Worm (Caenorhabditis elegans) whole organism, mixed stage, embryonic: Measurements from ENCODE around the gene K09E9.7.
A peak's percentile ranks its signal among the peaks of the same experiment; 100 is the strongest.

Experiments
- M03D4.4 ChIP-seq: sonication (generic microtip); optimal IDR thresholded peaks from 2 replicates; lab custom pipeline; 2017; ENCODE audit warnings: mild to moderate bottlenecking, missing genetic modification characterization, missing compliant biosample characterization
- blmp-1 ChIP-seq: fragments of 150-350 bp; optimal IDR thresholded peaks from 2 replicates; lab custom pipeline; 2014; ENCODE audit warnings: missing biosample characterization, missing genetic modification characterization
- ceh-43 ChIP-seq: fragments of 200-800 bp; sonication (Bioruptor generic); optimal IDR thresholded peaks from 2 replicates; lab custom pipeline; 2018; ENCODE audit warnings: mild to moderate bottlenecking, missing genetic modification characterization, moderate library complexity, missing compliant biosample characterization
- ces-1 ChIP-seq: fragments of 150-350 bp; optimal IDR thresholded peaks from 2 replicates; lab custom pipeline; 2014; ENCODE audit warnings: missing biosample characterization, missing genetic modification reagents, missing genetic modification characterization
- cnd-1 ChIP-seq: fragments of 200-800 bp; sonication (Bioruptor generic); optimal IDR thresholded peaks from 2 replicates; lab custom pipeline; 2018; ENCODE audit warnings: mild to moderate bottlenecking, missing genetic modification characterization, missing compliant biosample characterization
- drap-1 ChIP-seq: fragments of 200-800 bp; sonication (Bioruptor generic); optimal IDR thresholded peaks from 3 replicates; lab custom pipeline; 2018; ENCODE audit warnings: mild to moderate bottlenecking, missing genetic modification characterization, missing compliant biosample characterization
- elt-1 ChIP-seq: sonication (generic microtip); optimal IDR thresholded peaks from 2 replicates; lab custom pipeline; 2017; ENCODE audit warnings: missing genetic modification characterization, mild to moderate bottlenecking, missing compliant biosample characterization, antibody characterized with exemption, moderate library complexity, borderline replicate concordance; ENCODE audit not compliant: insufficient read depth
- elt-3 ChIP-seq: fragments of 150-350 bp; optimal IDR thresholded peaks from 2 replicates; lab custom pipeline; 2014; ENCODE audit warnings: missing biosample characterization, missing genetic modification characterization
- flh-1 ChIP-seq: fragments of 200-800 bp; sonication (Bioruptor generic); optimal IDR thresholded peaks from 2 replicates; lab custom pipeline; 2018; ENCODE audit warnings: mild to moderate bottlenecking, missing genetic modification characterization, moderate library complexity, missing compliant biosample characterization
- ham-2 ChIP-seq: fragments of 200-800 bp; sonication (Bioruptor generic); optimal IDR thresholded peaks from 2 replicates; lab custom pipeline; 2018; ENCODE audit warnings: mild to moderate bottlenecking, missing genetic modification characterization, missing compliant biosample characterization
- hlh-1 ChIP-seq: fragments of 150-350 bp; optimal IDR thresholded peaks from 2 replicates; lab custom pipeline; 2014; ENCODE audit warnings: missing biosample characterization, missing genetic modification reagents, missing genetic modification characterization
- lin-13 ChIP-seq: fragments of 150-350 bp; optimal IDR thresholded peaks from 2 replicates; lab custom pipeline; 2014; ENCODE audit warnings: missing biosample characterization, missing genetic modification characterization
- lin-32 ChIP-seq: fragments of 200-800 bp; sonication (Bioruptor generic); optimal IDR thresholded peaks from 2 replicates; lab custom pipeline; 2018; ENCODE audit warnings: mild to moderate bottlenecking, missing genetic modification characterization, missing compliant biosample characterization
- lsy-2 ChIP-seq: fragments of 150-350 bp; optimal IDR thresholded peaks from 2 replicates; lab custom pipeline; 2014; ENCODE audit warnings: missing biosample characterization, missing genetic modification characterization
- mab-5 ChIP-seq: fragments of 150-350 bp; optimal IDR thresholded peaks from 2 replicates; lab custom pipeline; 2014; ENCODE audit warnings: missing biosample characterization, missing genetic modification characterization
- mls-2 ChIP-seq: sonication (generic microtip); optimal IDR thresholded peaks from 2 replicates; lab custom pipeline; 2016; ENCODE audit warnings: mild to moderate bottlenecking, missing genetic modification characterization, moderate library complexity, missing compliant biosample characterization
- nhr-12 ChIP-seq: fragments of 150-350 bp; optimal IDR thresholded peaks from 2 replicates; lab custom pipeline; 2014; ENCODE audit warnings: missing biosample characterization, missing genetic modification characterization
- nhr-2 ChIP-seq: fragments of 150-350 bp; optimal IDR thresholded peaks from 2 replicates; lab custom pipeline; 2014; ENCODE audit warnings: missing biosample characterization, missing genetic modification characterization
- nhr-237 ChIP-seq: fragments of 150-350 bp; optimal IDR thresholded peaks from 2 replicates; lab custom pipeline; 2014; ENCODE audit warnings: missing biosample characterization, missing genetic modification characterization
- nhr-28 ChIP-seq: fragments of 150-350 bp; optimal IDR thresholded peaks from 2 replicates; lab custom pipeline; 2014; ENCODE audit warnings: missing biosample characterization, missing genetic modification characterization
- pha-4 ChIP-seq: fragments of 150-350 bp; optimal IDR thresholded peaks from 2 replicates; lab custom pipeline; 2018; ENCODE audit warnings: missing biosample characterization, missing genetic modification reagents, missing genetic modification characterization
- sem-2 ChIP-seq: fragments of 200-800 bp; sonication (Bioruptor generic); optimal IDR thresholded peaks from 2 replicates; lab custom pipeline; 2018; ENCODE audit warnings: mild to moderate bottlenecking, missing genetic modification characterization, missing compliant biosample characterization
- sptf-1 ChIP-seq: sonication (generic microtip); optimal IDR thresholded peaks from 2 replicates; lab custom pipeline; 2017; ENCODE audit warnings: mild to moderate bottlenecking, missing genetic modification characterization, moderate library complexity, missing compliant biosample characterization
- tbx-8 ChIP-seq: fragments of 200-800 bp; sonication (Bioruptor generic); optimal IDR thresholded peaks from 2 replicates; lab custom pipeline; 2018; ENCODE audit warnings: mild to moderate bottlenecking, missing genetic modification characterization, moderate library complexity, missing compliant biosample characterization
- unc-120 ChIP-seq: sonication (generic microtip); optimal IDR thresholded peaks from 2 replicates; lab custom pipeline; 2017; ENCODE audit warnings: missing genetic modification characterization, missing compliant biosample characterization; ENCODE audit not compliant: poor library complexity, severe bottlenecking
- unc-39 ChIP-seq: fragments of 150-350 bp; optimal IDR thresholded peaks from 2 replicates; lab custom pipeline; 2014; ENCODE audit warnings: missing biosample characterization, missing genetic modification characterization
- unc-62 ChIP-seq: fragments of 150-350 bp; optimal IDR thresholded peaks from 2 replicates; lab custom pipeline; 2014; ENCODE audit warnings: missing biosample characterization, missing genetic modification reagents, missing genetic modification characterization
- zip-8 ChIP-seq: fragments of 150-350 bp; optimal IDR thresholded peaks from 2 replicates; lab custom pipeline; 2014; ENCODE audit warnings: missing biosample characterization, missing genetic modification characterization
- ztf-11 ChIP-seq: fragments of 150-350 bp; optimal IDR thresholded peaks from 2 replicates; lab custom pipeline; 2014; ENCODE audit warnings: missing biosample characterization, missing genetic modification characterization

The K09E9.7 gene

ce11 chrX:15654969-15655368 is 14.3 kb downstream of the K09E9.7 start:
- no peak for TF ChIP-seq lin-32 (GFP tag; lab: Kevin White, UChicago)

ce11 chrX:15655623-15656022 is 14.9 kb downstream of the K09E9.7 start:
- TF ChIP-seq M03D4.4 (tag; lab: Kevin White, UChicago), result no peak
- TF ChIP-seq flh-1 (GFP tag; lab: Kevin White, UChicago), result no peak
- no peak for TF ChIP-seq mls-2 (tag; lab: Kevin White, UChicago)
- TF ChIP-seq ztf-11 (tag; lab: Kevin White, UChicago), result no peak
- TF ChIP-seq mab-5 (tag; lab: Kevin White, UChicago), result no peak
- no peak for TF ChIP-seq ham-2 (GFP tag; lab: Kevin White, UChicago)
- TF ChIP-seq nhr-28 (tag; lab: Kevin White, UChicago), result no peak

DNA sequence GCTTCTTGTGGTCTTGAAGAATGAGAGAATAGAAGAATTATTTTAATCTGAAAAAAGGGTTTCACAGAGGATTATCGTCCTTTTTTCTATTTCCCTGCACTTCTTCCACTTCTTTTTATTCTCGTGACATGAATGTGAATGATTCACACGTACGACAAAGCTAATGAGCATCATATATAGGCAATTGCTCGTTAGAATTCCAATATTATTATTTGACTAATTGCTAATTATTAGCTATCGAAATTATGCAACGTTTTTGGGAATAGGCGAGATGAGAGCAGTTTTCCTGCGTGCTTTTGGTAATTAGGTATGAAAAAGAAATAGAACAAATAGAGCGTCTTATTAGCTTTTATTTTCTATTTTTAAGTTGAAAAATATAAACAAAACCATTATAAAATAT is 17.1 kb downstream of the K09E9.7 start:
- no peak for TF ChIP-seq zip-8 (tag; lab: Kevin White, UChicago)
- no peak for TF ChIP-seq unc-39 (tag; lab: Kevin White, UChicago)
- no peak for TF ChIP-seq nhr-2 (tag; lab: Kevin White, UChicago)
- no peak for TF ChIP-seq flh-1 (GFP tag; lab: Kevin White, UChicago)
- TF ChIP-seq elt-1 (tag; lab: Kevin White, UChicago), result no peak
- no peak for TF ChIP-seq elt-3 (tag; lab: Kevin White, UChicago)
- no peak for TF ChIP-seq pha-4 (tag; lab: Kevin White, UChicago)

ce11 chrX:15659561-15659960 is 18.9 kb downstream of the K09E9.7 start:
- TF ChIP-seq unc-120 (no peak), ces-1 (peak; percentile 77), unc-62 (no peak)
- TF ChIP-seq, all 35 proteins: peak for 1

- TF ChIP-seq nhr-2 (tag; lab: Kevin White, UChicago), result no peak
- TF ChIP-seq nhr-12 (tag; lab: Kevin White, UChicago), result no peak
- no peak for TF ChIP-seq ham-2 (GFP tag; lab: Kevin White, UChicago)
- no peak for TF ChIP-seq ztf-11 (tag; lab: Kevin White, UChicago)
- TF ChIP-seq elt-1 (tag; lab: Kevin White, UChicago), result no peak
- TF ChIP-seq hlh-1, result no peak
- TF ChIP-seq nhr-237, result no peak
- TF ChIP-seq ces-1, result no peak
- TF ChIP-seq M03D4.4 (tag; lab: Kevin White, UChicago), result no peak
- no peak for TF ChIP-seq lsy-2 (tag; lab: Kevin White, UChicago)
- no peak for TF ChIP-seq tbx-8 (GFP tag; lab: Kevin White, UChicago)
- TF ChIP-seq pha-4 (tag; lab: Kevin White, UChicago), result no peak
- no peak for TF ChIP-seq nhr-28 (tag; lab: Kevin White, UChicago)
- no peak for TF ChIP-seq zip-8 (tag; lab: Kevin White, UChicago)
These were observed 23.0 kb downstream of the K09E9.7 start for ce11 chrX:15663740-15664139.

DNA sequence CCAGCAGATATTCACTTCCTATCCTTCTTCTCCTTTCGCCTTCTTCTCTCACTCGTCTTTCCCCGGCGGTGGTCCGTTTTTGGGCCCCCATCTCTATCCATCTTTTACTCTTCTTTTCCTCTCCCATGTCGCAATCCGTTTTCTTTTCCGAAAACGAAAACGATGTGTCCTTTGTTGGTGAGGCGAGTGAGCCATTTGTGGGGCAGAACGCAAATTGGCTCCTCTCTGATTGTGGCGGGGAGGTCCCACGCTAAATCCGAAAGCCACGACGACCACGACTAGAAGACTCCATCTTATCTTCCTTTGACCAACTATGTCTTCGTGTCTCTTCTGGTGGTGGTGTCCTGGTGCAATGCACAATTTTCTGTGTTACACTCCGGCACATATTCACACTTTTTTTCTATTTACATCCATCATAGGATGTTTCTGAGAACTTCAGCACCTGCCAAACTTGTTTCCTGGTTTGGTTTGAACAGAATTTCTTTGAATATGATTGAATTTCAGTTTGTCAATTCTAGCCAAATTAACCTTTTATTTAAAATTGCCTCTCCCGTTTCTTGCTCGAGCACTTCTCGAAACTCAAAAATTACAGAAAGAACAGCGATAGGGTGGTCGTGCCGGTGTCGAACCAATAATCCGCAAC is 25.6 kb downstream of the K09E9.7 start, which contains the start of gene pcdr-1:
pcdr-1 (plus strand) TSS at position 593 of the 643 bp plus-strand sequence.
- TF ChIP-seq cnd-1 (tag; lab: Kevin White, UChicago) (no peak), nhr-237 (no peak), lin-13 (no peak), unc-39 (tag; lab: Kevin White, UChicago) (no peak), ces-1 (peak; percentile 44)

ce11 chrX:15668053-15668599 is 27.4 kb downstream of the K09E9.7 start:
- no peak for TF ChIP-seq hlh-1
- no peak for TF ChIP-seq drap-1 (GFP tag; lab: Kevin White, UChicago)
- TF ChIP-seq ceh-43 (GFP tag; lab: Kevin White, UChicago), result no peak
- TF ChIP-seq sptf-1 (tag; lab: Kevin White, UChicago), result peak; percentile 62
- TF ChIP-seq zip-8 (tag; lab: Kevin White, UChicago), result no peak
- TF ChIP-seq unc-39 (tag; lab: Kevin White, UChicago), result no peak
- no peak for TF ChIP-seq mab-5 (tag; lab: Kevin White, UChicago)
- TF ChIP-seq sem-2 (GFP tag; lab: Kevin White, UChicago), result peak; percentile 15
- no peak for TF ChIP-seq nhr-237
- no peak for TF ChIP-seq elt-1 (tag; lab: Kevin White, UChicago)
- TF ChIP-seq M03D4.4 (tag; lab: Kevin White, UChicago), result no peak
- peak; percentile 7 for TF ChIP-seq cnd-1 (tag; lab: Kevin White, UChicago)
- no peak for TF ChIP-seq lsy-2 (tag; lab: Kevin White, UChicago)
- TF ChIP-seq blmp-1 (tag; lab: Kevin White, UChicago), result no peak
